Worm (Caenorhabditis elegans) whole organism, dauer: ENCODE data around the gene cyp-33C3.

Source experiments
- unc-62 ChIP-seq: sonication (generic microtip); optimal IDR thresholded peaks from 2 replicates; lab custom pipeline; 2017; ENCODE audit warnings: missing biosample characterization, missing genetic modification reagents, missing genetic modification characterization

cyp-33C3 gene

ce11 chrV:2242630-2243029 lies at the start of gene cyp-33C3:
Gene cyp-33C3 (plus strand): TSS chrV:2242778.
- TF ChIP-seq unc-62 (GFP tag; lab: Kevin White, UChicago): no peak

ce11 chrV:2199594-2199993 lies 43.0 kb upstream of the cyp-33C3 start:
- no peak for TF ChIP-seq unc-62 (GFP tag; lab: Kevin White, UChicago)

- TF ChIP-seq unc-62 (GFP tag; lab: Kevin White, UChicago): no peak
These were observed 42.2 kb upstream of the cyp-33C3 start for ce11 chrV:2200402-2200801.

- no peak for TF ChIP-seq unc-62 (GFP tag; lab: Kevin White, UChicago)
These were observed 41.3 kb upstream of the cyp-33C3 start, which contains the start of gene cyp-32B1 for ce11 chrV:2201240-2201639. Gene cyp-32B1 (minus strand): TSS chrV:2201415.

ce11 chrV:2204080-2204479 lies 38.5 kb upstream of the cyp-33C3 start, which contains the start of gene cyp-33C12:
Gene cyp-33C12 (minus strand): TSS chrV:2204400.
- TF ChIP-seq unc-62 (GFP tag; lab: Kevin White, UChicago): no peak

- no peak for TF ChIP-seq unc-62 (GFP tag; lab: Kevin White, UChicago)
These were observed 36.4 kb upstream of the cyp-33C3 start, which contains the start of gene srt-40 for ce11 chrV:2206181-2206580. Gene srt-40 (minus strand): TSS chrV:2206281.

ce11 chrV:2206801-2207200 lies 35.8 kb upstream of the cyp-33C3 start, which contains the start of gene svh-11:
Gene svh-11 (plus strand): TSS chrV:2207101.
- no peak for TF ChIP-seq unc-62 (GFP tag; lab: Kevin White, UChicago)

- no peak for TF ChIP-seq unc-62 (GFP tag; lab: Kevin White, UChicago)
These were observed 35.1 kb upstream of the cyp-33C3 start for ce11 chrV:2207527-2207926.

- no peak for TF ChIP-seq unc-62 (GFP tag; lab: Kevin White, UChicago)
These were observed 30.6 kb upstream of the cyp-33C3 start, which contains the start of gene nhr-133 for ce11 chrV:2211936-2212335. Gene nhr-133 (minus strand): TSS chrV:2212118.

ce11 chrV:2214428-2215038 lies 28.0 kb upstream of the cyp-33C3 start, which contains the start of gene nhr-184:
Gene nhr-184 (minus strand): TSS chrV:2214478.
- TF ChIP-seq unc-62 (GFP tag; lab: Kevin White, UChicago): no peak

- no peak for TF ChIP-seq unc-62 (GFP tag; lab: Kevin White, UChicago)
These were observed 27.2 kb upstream of the cyp-33C3 start, which contains the start of gene nstp-8 for ce11 chrV:2215352-2215751. Gene nstp-8 (plus strand): TSS chrV:2215652.

ce11 chrV:2216927-2217326 lies 25.7 kb upstream of the cyp-33C3 start:
- TF ChIP-seq unc-62 (GFP tag; lab: Kevin White, UChicago): no peak

- no peak for TF ChIP-seq unc-62 (GFP tag; lab: Kevin White, UChicago)
These were observed 23.8 kb upstream of the cyp-33C3 start, which contains the start of gene nhr-56 for ce11 chrV:2218803-2219202. Gene nhr-56 (plus strand): TSS chrV:2219004.

ce11 chrV:2221764-2222163 lies 20.8 kb upstream of the cyp-33C3 start, which contains the start of gene nhr-128:
Gene nhr-128 (plus strand): TSS chrV:2222064.
- TF ChIP-seq unc-62 (GFP tag; lab: Kevin White, UChicago): no peak

- no peak for TF ChIP-seq unc-62 (GFP tag; lab: Kevin White, UChicago)
These were observed 17.4 kb upstream of the cyp-33C3 start, which contains the start of gene nhr-103 for ce11 chrV:2225130-2225529. Gene nhr-103 (plus strand): TSS chrV:2225430.

- TF ChIP-seq unc-62 (GFP tag; lab: Kevin White, UChicago): no peak
These were observed 15.7 kb upstream of the cyp-33C3 start, which contains the start of gene nhr-18 for ce11 chrV:2226903-2227302. Gene nhr-18 (plus strand): TSS chrV:2227203.

- no peak for TF ChIP-seq unc-62 (GFP tag; lab: Kevin White, UChicago)
These were observed 13.8 kb upstream of the cyp-33C3 start, which contains the start of gene nhr-126 for ce11 chrV:2228781-2229180. Gene nhr-126 (plus strand): TSS chrV:2229081.
